Worm (Caenorhabditis elegans) whole organism, dauer: ENCODE measurements around the gene C35B1.7.

Source experiments
- unc-62 ChIP-seq: sonication (generic microtip); optimal IDR thresholded peaks from 2 replicates; lab custom pipeline; 2017; ENCODE audit warnings: missing biosample characterization, missing genetic modification reagents, missing genetic modification characterization

The C35B1.7 gene

DNA sequence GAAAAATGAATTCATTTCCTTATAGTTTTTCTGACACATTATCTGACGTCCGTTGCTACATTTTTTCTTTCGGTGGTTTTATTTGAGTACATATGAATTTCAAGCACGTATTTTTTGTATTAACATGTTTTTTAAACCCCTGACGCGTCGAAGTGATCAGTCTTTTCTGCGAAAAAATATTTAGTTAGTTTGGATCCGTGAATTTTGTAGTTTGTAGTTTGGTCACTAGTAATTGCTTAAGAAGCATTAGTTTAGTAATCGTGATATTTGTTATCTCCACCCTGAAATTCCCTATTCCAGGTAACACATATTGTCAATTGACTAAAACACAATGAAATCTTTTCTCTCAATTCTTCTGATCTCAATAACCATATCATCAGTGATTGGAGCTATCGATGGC lies at the start of gene C35B1.7:
Gene C35B1.7 (plus strand): TSS at position 301 of the 400 bp plus-strand sequence.
- no peak for TF ChIP-seq unc-62 (GFP tag; lab: Kevin White, UChicago)

ce11 chrIV:4063573-4063972 lies 45.3 kb upstream of the C35B1.7 start, which contains the start of gene ilys-6:
Gene ilys-6, minus strand, starts transcription at chrIV:4063673.
- no peak for TF ChIP-seq unc-62 (GFP tag; lab: Kevin White, UChicago)

DNA sequence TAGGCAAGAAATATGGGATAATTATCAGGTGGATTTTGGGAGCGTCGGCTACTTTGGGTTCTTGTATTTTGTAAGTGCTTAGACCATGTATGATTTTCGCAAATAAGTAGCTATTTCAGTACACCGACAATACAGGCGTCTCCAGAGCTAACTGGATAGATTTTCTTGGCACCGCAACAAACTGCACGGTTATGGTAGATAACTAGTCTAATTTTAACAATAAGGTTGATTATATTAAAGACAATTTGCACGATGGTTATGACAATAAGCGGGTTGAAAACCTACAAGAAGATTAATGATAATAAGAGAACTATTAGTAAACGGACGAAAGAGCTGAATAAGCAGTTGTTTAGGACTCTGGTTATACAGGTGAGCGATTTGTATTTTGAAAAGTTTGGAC lies 41.5 kb upstream of the C35B1.7 start:
- TF ChIP-seq unc-62 (GFP tag; lab: Kevin White, UChicago): no peak

ce11 chrIV:4068480-4068879 lies 40.4 kb upstream of the C35B1.7 start, which contains the start of gene fbxb-55:
Gene fbxb-55, plus strand, starts transcription at chrIV:4068780.
- TF ChIP-seq unc-62 (GFP tag; lab: Kevin White, UChicago): no peak

DNA sequence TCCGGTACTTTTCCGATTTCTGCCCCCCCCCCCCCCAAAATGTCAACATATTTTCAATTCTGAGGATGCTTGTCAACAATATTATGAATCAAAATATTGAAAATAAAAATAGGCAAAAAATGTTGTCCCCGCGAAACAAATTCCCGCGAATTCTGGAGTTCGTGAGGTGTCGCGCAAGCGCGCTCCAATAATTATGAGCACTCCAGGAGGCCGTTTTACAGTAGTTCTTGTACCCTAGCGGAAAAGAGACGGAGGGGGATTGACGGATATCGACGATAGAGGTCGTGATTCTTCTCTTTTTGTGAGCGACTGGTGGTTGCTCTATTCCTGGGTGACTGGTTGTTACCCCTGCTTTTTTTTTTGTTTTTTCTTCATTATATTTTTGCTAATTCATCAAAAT lies 38.1 kb upstream of the C35B1.7 start:
- TF ChIP-seq unc-62 (GFP tag; lab: Kevin White, UChicago): no peak

DNA sequence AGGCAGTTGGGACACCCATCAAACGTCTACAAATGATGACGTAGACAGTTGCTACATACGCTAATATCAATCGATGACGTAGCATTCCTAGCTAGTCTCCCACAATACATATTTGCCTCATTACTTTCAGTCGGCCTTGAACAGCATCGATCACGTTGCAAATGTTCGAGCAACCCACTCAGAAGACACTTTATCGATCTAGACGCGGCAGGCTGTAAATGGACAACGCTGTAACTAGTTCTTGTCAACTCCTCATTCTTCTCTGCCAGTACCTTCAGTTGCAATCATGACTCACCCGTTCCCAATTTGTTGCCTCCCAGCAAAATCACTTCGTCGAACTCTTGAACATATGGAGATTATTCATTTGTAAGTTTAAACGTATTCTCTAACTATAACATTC lies 36.8 kb upstream of the C35B1.7 start, which contains the start of gene pqn-75:
Gene pqn-75 (plus strand): TSS at position 301 of the 400 bp plus-strand sequence.
- no peak for TF ChIP-seq unc-62 (GFP tag; lab: Kevin White, UChicago)

ce11 chrIV:4074610-4075009 lies 34.3 kb upstream of the C35B1.7 start, which contains the start of gene W03D2.9:
Gene W03D2.9, minus strand, starts transcription at chrIV:4074710.
- no peak for TF ChIP-seq unc-62 (GFP tag; lab: Kevin White, UChicago)

DNA sequence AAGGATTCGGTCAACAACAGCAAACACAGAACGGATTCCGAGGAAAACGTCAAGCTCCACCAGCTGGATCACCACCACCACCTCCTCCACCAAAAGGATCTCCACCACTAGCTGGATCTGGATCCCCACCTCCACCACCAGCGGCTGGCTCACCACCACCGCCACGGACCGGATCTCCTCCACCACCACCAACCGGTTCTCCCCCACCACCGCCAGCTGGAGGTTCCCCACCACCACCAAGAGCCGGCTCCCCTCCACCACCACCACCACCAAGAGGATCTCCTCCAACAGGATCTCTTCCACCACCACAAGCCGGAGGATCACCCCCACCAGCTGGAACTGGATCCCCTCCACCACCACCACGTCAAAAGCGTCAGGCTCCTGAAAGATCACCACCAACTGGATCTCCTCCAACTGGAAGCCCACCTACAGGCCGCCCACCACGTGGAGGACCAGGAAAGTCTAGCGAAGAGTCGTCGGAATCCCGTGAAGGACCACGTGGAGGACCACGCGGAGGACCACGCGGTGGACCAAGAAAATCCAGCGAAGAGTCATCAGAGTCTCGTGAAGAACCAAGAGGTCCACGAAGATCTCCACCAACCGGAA lies 32.1 kb upstream of the C35B1.7 start:
- TF ChIP-seq unc-62 (GFP tag; lab: Kevin White, UChicago): no peak

ce11 chrIV:4078901-4079300 lies 30.0 kb upstream of the C35B1.7 start, which contains the start of gene C35B1.8:
Gene C35B1.8, minus strand, starts transcription at chrIV:4079001.
- TF ChIP-seq unc-62 (GFP tag; lab: Kevin White, UChicago): no peak

DNA sequence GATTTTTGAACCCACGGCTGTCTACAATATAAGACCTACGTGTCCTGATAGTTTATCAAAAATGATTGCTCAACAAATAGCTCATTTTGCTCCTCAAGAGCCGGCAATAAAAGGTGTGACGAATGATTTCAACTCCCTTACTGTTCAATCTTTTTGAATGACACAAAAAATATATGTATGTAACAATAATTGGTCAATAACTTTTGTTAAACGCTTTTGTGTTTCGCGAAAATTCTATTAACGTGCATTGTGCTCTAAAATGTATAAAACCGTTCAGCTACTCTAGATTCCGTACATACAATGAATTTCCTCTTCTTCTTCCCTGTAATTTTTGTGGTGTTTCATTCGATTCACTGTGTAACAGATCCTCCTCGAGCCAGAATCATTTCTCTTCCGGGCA lies 29.4 kb upstream of the C35B1.7 start, which contains the start of gene C35B1.4:
Gene C35B1.4 (plus strand): TSS at position 301 of the 400 bp plus-strand sequence.
- no peak for TF ChIP-seq unc-62 (GFP tag; lab: Kevin White, UChicago)

- no peak for TF ChIP-seq unc-62 (GFP tag; lab: Kevin White, UChicago)
These were observed 28.0 kb upstream of the C35B1.7 start, which contains the start of the genes C35B1.9 and C35B1.3 for ce11 chrIV:4080846-4081245. Gene C35B1.9, minus strand, starts transcription at chrIV:4080946. Gene C35B1.3, plus strand, starts transcription at chrIV:4081151.

DNA sequence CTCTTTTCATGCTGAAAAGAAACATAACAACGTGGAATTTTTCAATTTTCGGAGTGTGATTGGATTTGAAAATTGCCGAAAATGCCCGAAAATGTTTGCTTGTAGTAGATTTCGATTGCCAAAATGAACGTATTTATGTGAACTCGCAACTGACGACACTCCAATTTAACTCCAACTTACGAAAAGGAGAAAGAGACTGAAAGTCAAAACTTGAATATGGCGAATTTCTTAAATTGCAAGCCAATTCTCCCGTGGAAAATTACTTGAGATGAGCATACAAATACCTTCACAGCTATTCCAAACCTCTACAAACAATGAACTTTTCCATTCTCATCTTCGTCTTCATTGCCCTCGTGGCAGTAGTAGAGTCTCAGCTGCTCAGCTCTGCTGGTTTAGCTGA lies 26.3 kb upstream of the C35B1.7 start:
- no peak for TF ChIP-seq unc-62 (GFP tag; lab: Kevin White, UChicago)

- TF ChIP-seq unc-62 (GFP tag; lab: Kevin White, UChicago): no peak
These were observed 25.8 kb upstream of the C35B1.7 start for ce11 chrIV:4083094-4083493.

DNA sequence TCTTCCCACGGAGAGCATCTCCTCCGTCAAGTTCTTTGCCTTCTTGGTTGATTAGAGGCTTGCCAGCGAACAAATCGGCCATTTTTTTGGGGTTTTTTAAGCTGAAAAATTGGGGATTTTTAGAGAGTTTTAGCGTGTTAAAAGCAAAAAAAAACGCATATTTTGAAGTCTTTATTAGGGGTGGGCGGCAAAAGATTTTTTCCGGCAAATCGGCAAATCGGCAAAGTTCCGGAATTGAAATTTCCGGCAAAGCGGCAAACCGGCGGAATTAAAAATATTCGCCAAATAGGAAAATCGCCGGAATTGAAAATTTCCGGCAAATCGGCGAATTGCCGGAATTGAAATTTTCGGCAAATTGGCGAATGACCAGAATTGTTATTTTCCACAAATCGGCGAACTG lies 24.8 kb upstream of the C35B1.7 start, which contains the start of gene C35B1.5:
Gene C35B1.5 (minus strand): TSS at position 101 of the 400 bp plus-strand sequence.
- TF ChIP-seq unc-62 (GFP tag; lab: Kevin White, UChicago): no peak

- no peak for TF ChIP-seq unc-62 (GFP tag; lab: Kevin White, UChicago)
These were observed 23.8 kb upstream of the C35B1.7 start for ce11 chrIV:4085022-4085421.

DNA sequence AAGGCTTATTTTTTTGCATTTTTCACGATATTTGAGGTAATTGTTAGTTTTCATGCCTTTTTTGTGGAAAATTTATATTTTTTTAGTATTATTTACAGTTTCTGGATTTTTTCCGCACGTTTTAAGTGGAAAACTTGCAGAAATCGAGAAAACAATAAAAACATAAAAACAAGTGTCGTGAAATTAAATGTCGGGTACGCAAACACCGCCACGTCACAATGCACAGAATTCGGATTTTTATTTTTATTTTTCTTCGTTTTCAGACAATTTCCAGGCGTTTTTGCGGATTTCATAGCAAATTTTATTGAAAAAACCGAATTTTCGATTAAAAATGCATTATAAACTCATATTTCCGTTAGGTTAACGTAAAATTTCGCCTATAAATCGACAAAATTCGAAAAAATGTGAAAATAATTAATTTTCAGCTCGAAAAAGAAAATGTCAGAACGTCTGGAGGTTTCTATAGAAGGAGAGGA lies 23.0 kb upstream of the C35B1.7 start, which contains the start of gene C35B1.2:
Gene C35B1.2 (plus strand): TSS at position 426 of the 476 bp plus-strand sequence.
- no peak for TF ChIP-seq unc-62 (GFP tag; lab: Kevin White, UChicago)

DNA sequence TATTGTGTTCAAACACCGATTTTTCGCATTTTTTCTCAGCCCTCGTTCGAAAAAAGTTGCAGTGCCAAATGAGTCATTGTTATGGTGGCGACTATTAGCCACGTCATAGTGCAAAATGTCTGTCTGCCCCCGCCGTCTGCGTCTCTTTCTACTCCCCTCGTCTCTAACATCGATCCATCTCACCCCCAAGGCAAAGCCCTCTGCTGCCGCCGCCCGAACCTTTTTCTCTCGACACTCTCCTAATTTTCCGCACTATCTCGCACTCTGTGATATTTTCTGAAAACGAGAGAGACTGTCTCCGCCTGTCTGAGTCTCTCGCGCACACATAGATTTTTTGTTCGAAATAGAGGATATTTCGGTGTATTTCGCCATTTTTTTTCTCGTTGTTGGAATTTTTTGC lies 15.8 kb upstream of the C35B1.7 start:
- no peak for TF ChIP-seq unc-62 (GFP tag; lab: Kevin White, UChicago)
